Worm (Caenorhabditis elegans): Measurements from ENCODE around the gene taf-11.1.

ce11 chrX:4209131-4209530 is 45.8 kb upstream of the taf-11.1 start:
- TF ChIP-seq unc-62 (GFP tag; optimal IDR thresholded peaks at IDR 0.05) (peak; percentile 97), nhr-11 (tag; optimal IDR thresholded peaks at IDR 0.05) (peak; percentile 97), pha-4 (tag; optimal IDR thresholded peaks at IDR 0.05) (peak; percentile 98), skn-1 (tag; optimal IDR thresholded peaks at IDR 0.05) (peak; percentile 93), ceh-9 (tag; optimal IDR thresholded peaks at IDR 0.05) (peak; percentile 95), elt-2 (tag; optimal IDR thresholded peaks at IDR 0.05) (peak; percentile 86), nhr-237 (tag; optimal IDR thresholded peaks at IDR 0.05) (peak; percentile 93), nhr-28 (tag; optimal IDR thresholded peaks at IDR 0.05) (peak; percentile 87), unc-39 (tag; optimal IDR thresholded peaks at IDR 0.05) (no peak), nhr-12 (tag; optimal IDR thresholded peaks at IDR 0.05) (peak; percentile 34), lin-39 (tag; optimal IDR thresholded peaks at IDR 0.05) (peak; percentile 99), ztf-11 (tag; optimal IDR thresholded peaks at IDR 0.05) (peak; percentile 70)
